Worm (Caenorhabditis elegans): ENCODE results near the gene C06E2.9.

C06E2.9 gene

ce11 chrX:8835405-8835804, 25.7 kb upstream of the C06E2.9 start, which contains the start of gene sec-15:
Gene sec-15, minus strand, starts transcription at chrX:8835715.
- TF ChIP-seq pes-1 (GFP tag; IDR thresholded peaks at IDR 0.05) (no peak), F13C5.2 (tag; optimal IDR thresholded peaks at IDR 0.05) (no peak), hnd-1 (tag; optimal IDR thresholded peaks at IDR 0.05) (no peak), flt-1 (GFP tag; IDR thresholded peaks at IDR 0.05) (no peak), ets-7 (tag; optimal IDR thresholded peaks at IDR 0.05) (no peak), tra-4 (tag; optimal IDR thresholded peaks at IDR 0.05) (no peak), ama-1 (optimal IDR thresholded peaks at IDR 0.05) (no peak), ceh-13 (GFP tag; optimal IDR thresholded peaks at IDR 0.05) (no peak), hmbx-1 (tag; optimal IDR thresholded peaks at IDR 0.05) (no peak), tbx-11 (GFP tag; IDR thresholded peaks at IDR 0.05) (no peak), hmg-4 (GFP tag; optimal IDR thresholded peaks at IDR 0.05) (no peak), aly-1 (tag; optimal IDR thresholded peaks at IDR 0.05) (no peak), scrt-1 (GFP tag; IDR thresholded peaks at IDR 0.05) (no peak), B0310.2 (tag; optimal IDR thresholded peaks at IDR 0.05) (no peak), ceh-36 (tag; optimal IDR thresholded peaks at IDR 0.05) (no peak), tbx-37 (GFP tag; conservative IDR thresholded peaks at IDR 0.05) (no peak), sea-1 (GFP tag; conservative IDR thresholded peaks at IDR 0.05) (no peak)

ce11 chrX:8835887-8836348, 25.1 kb upstream of the C06E2.9 start, which contains the start of gene C28G1.2:
Gene C28G1.2, plus strand, starts transcription at chrX:8836016.
- TF ChIP-seq hmbx-1 (tag; optimal IDR thresholded peaks at IDR 0.05) (peak; percentile 86), pes-1 (GFP tag; IDR thresholded peaks at IDR 0.05) (peak; percentile 97), tbx-37 (GFP tag; conservative IDR thresholded peaks at IDR 0.05) (peak; percentile 99), ceh-36 (tag; optimal IDR thresholded peaks at IDR 0.05) (peak; percentile 96), tra-4 (tag; optimal IDR thresholded peaks at IDR 0.05) (peak; percentile 95), ama-1 (optimal IDR thresholded peaks at IDR 0.05) (no peak), scrt-1 (GFP tag; IDR thresholded peaks at IDR 0.05) (peak; percentile 99), ceh-13 (GFP tag; optimal IDR thresholded peaks at IDR 0.05) (peak; percentile 96), F13C5.2 (tag; optimal IDR thresholded peaks at IDR 0.05) (peak; percentile 98), ets-7 (tag; optimal IDR thresholded peaks at IDR 0.05) (peak; percentile 89), B0310.2 (tag; optimal IDR thresholded peaks at IDR 0.05) (peak; percentile 96), sea-1 (GFP tag; conservative IDR thresholded peaks at IDR 0.05) (peak; percentile 98), hnd-1 (tag; optimal IDR thresholded peaks at IDR 0.05) (peak; percentile 94), flt-1 (GFP tag; IDR thresholded peaks at IDR 0.05) (peak; percentile 98), aly-1 (tag; optimal IDR thresholded peaks at IDR 0.05) (peak; percentile 93), tbx-11 (GFP tag; IDR thresholded peaks at IDR 0.05) (peak; percentile 95), hmg-4 (GFP tag; optimal IDR thresholded peaks at IDR 0.05) (peak; percentile 99)

ce11 chrX:8838176-8838575, 22.9 kb upstream of the C06E2.9 start:
- TF ChIP-seq ceh-13 (GFP tag; optimal IDR thresholded peaks at IDR 0.05), result no peak
- no peak for TF ChIP-seq flt-1 (GFP tag; IDR thresholded peaks at IDR 0.05)
- no peak for TF ChIP-seq pes-1 (GFP tag; IDR thresholded peaks at IDR 0.05)
- no peak for TF ChIP-seq ets-7 (tag; optimal IDR thresholded peaks at IDR 0.05)
- no peak for TF ChIP-seq B0310.2 (tag; optimal IDR thresholded peaks at IDR 0.05)
- TF ChIP-seq sea-1 (GFP tag; conservative IDR thresholded peaks at IDR 0.05), result no peak
- no peak for TF ChIP-seq ceh-36 (tag; optimal IDR thresholded peaks at IDR 0.05)
- TF ChIP-seq hmbx-1 (tag; optimal IDR thresholded peaks at IDR 0.05), result no peak
- no peak for TF ChIP-seq aly-1 (tag; optimal IDR thresholded peaks at IDR 0.05)
- no peak for TF ChIP-seq hnd-1 (tag; optimal IDR thresholded peaks at IDR 0.05)
- TF ChIP-seq F13C5.2 (tag; optimal IDR thresholded peaks at IDR 0.05), result no peak
- TF ChIP-seq hmg-4 (GFP tag; optimal IDR thresholded peaks at IDR 0.05), result no peak

- TF ChIP-seq sea-1 (GFP tag; conservative IDR thresholded peaks at IDR 0.05), result no peak
- TF ChIP-seq B0310.2 (tag; optimal IDR thresholded peaks at IDR 0.05), result no peak
- TF ChIP-seq ets-7 (tag; optimal IDR thresholded peaks at IDR 0.05), result no peak
- TF ChIP-seq tbx-11 (GFP tag; IDR thresholded peaks at IDR 0.05), result no peak
- TF ChIP-seq ama-1 (optimal IDR thresholded peaks at IDR 0.05), result no peak
- TF ChIP-seq ceh-13 (GFP tag; optimal IDR thresholded peaks at IDR 0.05), result no peak
- no peak for TF ChIP-seq aly-1 (tag; optimal IDR thresholded peaks at IDR 0.05)
- TF ChIP-seq hmg-4 (GFP tag; optimal IDR thresholded peaks at IDR 0.05), result no peak
- TF ChIP-seq pes-1 (GFP tag; IDR thresholded peaks at IDR 0.05), result no peak
- no peak for TF ChIP-seq tra-4 (tag; optimal IDR thresholded peaks at IDR 0.05)
- no peak for TF ChIP-seq ceh-36 (tag; optimal IDR thresholded peaks at IDR 0.05)
- no peak for TF ChIP-seq flt-1 (GFP tag; IDR thresholded peaks at IDR 0.05)
- TF ChIP-seq hmbx-1 (tag; optimal IDR thresholded peaks at IDR 0.05), result no peak
- TF ChIP-seq hnd-1 (tag; optimal IDR thresholded peaks at IDR 0.05), result no peak
- TF ChIP-seq tbx-37 (GFP tag; conservative IDR thresholded peaks at IDR 0.05), result no peak
Observed at ce11 chrX:8843988-8844387, 17.1 kb upstream of the C06E2.9 start, which contains the start of gene ubc-23. Gene ubc-23, plus strand, starts transcription at chrX:8844288.

ce11 chrX:8846447-8847237, 14.4 kb upstream of the C06E2.9 start, which contains the start of gene C28G1.10:
Gene C28G1.10, plus strand, starts transcription at chrX:8847122.
- TF ChIP-seq pes-1 (GFP tag; IDR thresholded peaks at IDR 0.05) (no peak), ceh-13 (GFP tag; optimal IDR thresholded peaks at IDR 0.05) (no peak), F13C5.2 (tag; optimal IDR thresholded peaks at IDR 0.05) (no peak), ama-1 (optimal IDR thresholded peaks at IDR 0.05) (no peak), ets-7 (tag; optimal IDR thresholded peaks at IDR 0.05) (no peak), hnd-1 (tag; optimal IDR thresholded peaks at IDR 0.05) (no peak), B0310.2 (tag; optimal IDR thresholded peaks at IDR 0.05) (no peak), ceh-36 (tag; optimal IDR thresholded peaks at IDR 0.05) (no peak), tbx-37 (GFP tag; conservative IDR thresholded peaks at IDR 0.05) (no peak), aly-1 (tag; optimal IDR thresholded peaks at IDR 0.05) (no peak), flt-1 (GFP tag; IDR thresholded peaks at IDR 0.05) (no peak), scrt-1 (GFP tag; IDR thresholded peaks at IDR 0.05) (no peak), sea-1 (GFP tag; conservative IDR thresholded peaks at IDR 0.05) (no peak), hmbx-1 (tag; optimal IDR thresholded peaks at IDR 0.05) (no peak), tra-4 (tag; optimal IDR thresholded peaks at IDR 0.05) (no peak), hmg-4 (GFP tag; optimal IDR thresholded peaks at IDR 0.05) (no peak), tbx-11 (GFP tag; IDR thresholded peaks at IDR 0.05) (no peak)

ce11 chrX:8853524-8853923, 7.5 kb upstream of the C06E2.9 start, which contains the start of gene sprp-4:
Gene sprp-4, minus strand, starts transcription at chrX:8853624.
- TF ChIP-seq B0310.2 (tag; optimal IDR thresholded peaks at IDR 0.05) (no peak), hnd-1 (tag; optimal IDR thresholded peaks at IDR 0.05) (no peak), aly-1 (tag; optimal IDR thresholded peaks at IDR 0.05) (no peak), scrt-1 (GFP tag; IDR thresholded peaks at IDR 0.05) (no peak), ama-1 (optimal IDR thresholded peaks at IDR 0.05) (no peak), ceh-13 (GFP tag; optimal IDR thresholded peaks at IDR 0.05) (no peak), sea-1 (GFP tag; conservative IDR thresholded peaks at IDR 0.05) (no peak), F13C5.2 (tag; optimal IDR thresholded peaks at IDR 0.05) (no peak), tbx-37 (GFP tag; conservative IDR thresholded peaks at IDR 0.05) (no peak), tra-4 (tag; optimal IDR thresholded peaks at IDR 0.05) (no peak), flt-1 (GFP tag; IDR thresholded peaks at IDR 0.05) (no peak), hmg-4 (GFP tag; optimal IDR thresholded peaks at IDR 0.05) (no peak), ets-7 (tag; optimal IDR thresholded peaks at IDR 0.05) (no peak), pes-1 (GFP tag; IDR thresholded peaks at IDR 0.05) (no peak), hmbx-1 (tag; optimal IDR thresholded peaks at IDR 0.05) (no peak)

All from whole organism, early embryonic.